Worm (Caenorhabditis elegans) whole organism, midembryonic: ENCODE data around the gene ZK546.19.

Experiments used
- T22C8.4 ChIP-seq: fragments of 200-800 bp; sonication (Bioruptor generic); IDR thresholded peaks from 2 replicates; pipeline ENCODE4 v1.3.6; 2022; ENCODE audit warnings: missing genetic modification characterization, missing compliant biosample characterization
- cog-1 ChIP-seq: sonication (generic microtip); optimal IDR thresholded peaks from 2 replicates; lab custom pipeline; 2016; ENCODE audit warnings: missing genetic modification characterization, missing compliant biosample characterization
- klf-2 ChIP-seq: fragments of 200-800 bp; sonication (Bioruptor generic); conservative IDR thresholded peaks from 2 replicates; pipeline ENCODE4 v1.3.6; 2022; ENCODE audit warnings: missing genetic modification reagents, missing genetic modification characterization, missing compliant biosample characterization
- med-1 ChIP-seq: sonication (generic microtip); optimal IDR thresholded peaks from 2 replicates; lab custom pipeline; 2017; ENCODE audit warnings: missing genetic modification characterization, mild to moderate bottlenecking, missing compliant biosample characterization, antibody characterized with exemption, missing genetic modification reagents; ENCODE audit not compliant: insufficient read depth
- ztf-29 ChIP-seq: fragments of 200-800 bp; sonication (Bioruptor generic); IDR thresholded peaks from 2 replicates; pipeline ENCODE4 v1.3.6; 2022; ENCODE audit warnings: missing genetic modification reagents, missing genetic modification characterization, missing compliant biosample characterization

ce11 chrII:4967636-4968035 is 26.1 kb downstream of the ZK546.19 start:
- TF ChIP-seq T22C8.4 (GFP tag; lab: Robert Waterston, UW): no peak
- TF ChIP-seq ztf-29 (GFP tag; lab: Robert Waterston, UW): no peak
- no peak for TF ChIP-seq klf-2 (GFP tag; lab: Robert Waterston, UW)
- no peak for TF ChIP-seq med-1 (GFP tag; lab: Kevin White, UChicago)
- no peak for TF ChIP-seq cog-1 (tag; lab: Kevin White, UChicago)
